Fruit fly (Drosophila melanogaster) whole organism, embryonic: ENCODE results near the gene CG9733.

Experiments
- Atf6 ChIP-seq: fragments of 200-800 bp; sonication (Bioruptor generic); IDR thresholded peaks from 2 replicates; pipeline ENCODE4 v1.3.6; 2022; ENCODE audit warnings: missing biosample characterization, missing genetic modification characterization
- Bdp1 ChIP-seq: fragments of 200-800 bp; sonication (Bioruptor generic); optimal IDR thresholded peaks from 3 replicates; lab custom pipeline; 2016; ENCODE audit warnings: missing biosample characterization, missing genetic modification characterization
- CG10147 ChIP-seq: fragments of 200-800 bp; sonication (Bioruptor generic); optimal IDR thresholded peaks from 2 replicates; lab custom pipeline; 2019; ENCODE audit warnings: missing biosample characterization, mild to moderate bottlenecking, missing genetic modification characterization, moderate library complexity
- CG10654 ChIP-seq: fragments of 200-800 bp; sonication (Bioruptor generic); optimal IDR thresholded peaks from 2 replicates; lab custom pipeline; 2016; ENCODE audit warnings: missing biosample characterization, missing genetic modification characterization
- CG12391 ChIP-seq: fragments of 200-800 bp; sonication (Bioruptor generic); optimal IDR thresholded peaks from 3 replicates; lab custom pipeline; 2018; ENCODE audit warnings: missing biosample characterization, mild to moderate bottlenecking, missing genetic modification characterization, moderate library complexity
- CG13287 ChIP-seq: fragments of 200-800 bp; sonication (Bioruptor generic); IDR thresholded peaks from 2 replicates; pipeline ENCODE4 v1.3.6; 2022; ENCODE audit warnings: missing biosample characterization, missing genetic modification characterization; ENCODE audit not compliant: partially characterized antibody
- CG14667 ChIP-seq: fragments of 200-800 bp; sonication (Bioruptor generic); IDR thresholded peaks from 2 replicates; pipeline ENCODE4 v1.3.6; 2022; ENCODE audit warnings: missing biosample characterization, missing genetic modification characterization
- CG15479 ChIP-seq: fragments of 200-800 bp; sonication (Bioruptor generic); optimal IDR thresholded peaks from 3 replicates; lab custom pipeline; 2019; ENCODE audit warnings: missing biosample characterization, mild to moderate bottlenecking, missing genetic modification characterization, moderate library complexity
- CG31224 ChIP-seq: fragments of 200-800 bp; sonication (Bioruptor generic); IDR thresholded peaks from 2 replicates; pipeline ENCODE4 v1.3.6; 2022; ENCODE audit warnings: missing biosample characterization, missing genetic modification characterization
- CG32772 ChIP-seq: fragments of 200-800 bp; sonication (Bioruptor generic); IDR thresholded peaks from 2 replicates; pipeline ENCODE4 v1.3.6; 2022; ENCODE audit warnings: missing biosample characterization, missing genetic modification characterization
- CG33557 ChIP-seq: fragments of 200-800 bp; sonication (Bioruptor generic); optimal IDR thresholded peaks from 2 replicates; lab custom pipeline; 2019; ENCODE audit warnings: missing biosample characterization, mild to moderate bottlenecking, missing genetic modification characterization, moderate library complexity
- CG6791 ChIP-seq: fragments of 200-800 bp; sonication (Bioruptor generic); IDR thresholded peaks from 3 replicates; pipeline ENCODE4 v1.3.6; 2022; ENCODE audit warnings: missing biosample characterization, missing genetic modification characterization; ENCODE audit not compliant: partially characterized antibody
- CG7357 ChIP-seq: fragments of 200-800 bp; sonication (Bioruptor generic); IDR thresholded peaks from 3 replicates; pipeline ENCODE4 v1.3.6; 2022; ENCODE audit warnings: missing biosample characterization, missing genetic modification characterization
- CG7839 ChIP-seq: fragments of 200-800 bp; sonication (Bioruptor generic); optimal IDR thresholded peaks from 3 replicates; lab custom pipeline; 2018; ENCODE audit warnings: missing biosample characterization, mild to moderate bottlenecking, missing genetic modification characterization, moderate library complexity
- CG8281 ChIP-seq: fragments of 200-800 bp; sonication (Bioruptor generic); optimal IDR thresholded peaks from 2 replicates; lab custom pipeline; 2018; ENCODE audit warnings: missing biosample characterization, mild to moderate bottlenecking, missing genetic modification characterization, moderate library complexity
- CG9817 ChIP-seq: fragments of 200-800 bp; sonication (Bioruptor generic); optimal IDR thresholded peaks from 2 replicates; lab custom pipeline; 2018; ENCODE audit warnings: missing biosample characterization, mild to moderate bottlenecking, missing genetic modification characterization, moderate library complexity
- CTCF ChIP-seq: fragments of 200-800 bp; sonication (Bioruptor generic); optimal IDR thresholded peaks from 2 replicates; lab custom pipeline; 2017; ENCODE audit warnings: missing biosample characterization, mild to moderate bottlenecking, missing genetic modification characterization, moderate library complexity
- CoRest ChIP-seq: fragments of 200-800 bp; sonication (Bioruptor generic); optimal IDR thresholded peaks from 3 replicates; lab custom pipeline; 2018; ENCODE audit warnings: missing biosample characterization, mild to moderate bottlenecking, missing genetic modification characterization, moderate library complexity
- D19A ChIP-seq: fragments of 200-800 bp; optimal IDR thresholded peaks from 3 replicates; lab custom pipeline; 2019; ENCODE audit warnings: missing biosample characterization, mild to moderate bottlenecking, missing genetic modification characterization, moderate library complexity
- H15 ChIP-seq: fragments of 200-800 bp; sonication (Bioruptor generic); IDR thresholded peaks from 3 replicates; pipeline ENCODE4 v1.3.6; 2022; ENCODE audit warnings: missing biosample characterization, missing genetic modification characterization
- Hr39 ChIP-seq: fragments of >200 bp; optimal IDR thresholded peaks from 2 replicates; lab custom pipeline; 2017
- Hr51 ChIP-seq, 2 experiments: fragments of 200-800 bp; sonication (Bioruptor generic); optimal IDR thresholded peaks; 2 replicates in 1 of 2; 3 replicates in 1 of 2; lab custom pipeline; 2016 to 2018; ENCODE audit warnings: missing biosample characterization in 2 of 2, missing genetic modification characterization in 2 of 2, mild to moderate bottlenecking in 1 of 2, moderate library complexity in 1 of 2
- Kr ChIP-seq: fragments of 200-800 bp; sonication (Bioruptor generic); optimal IDR thresholded peaks from 2 replicates; lab custom pipeline; 2017; ENCODE audit warnings: missing biosample characterization, mild to moderate bottlenecking, missing genetic modification characterization
- Med ChIP-seq: fragments of 200-800 bp; sonication (Bioruptor generic); peaks from one replicate; lab custom pipeline; 2016; ENCODE audit warnings: missing biosample characterization, missing genetic modification characterization, mild to moderate bottlenecking, inconsistent platforms, moderate library complexity
- NC2α ChIP-seq: fragments of 200-800 bp; sonication (Bioruptor generic); optimal IDR thresholded peaks from 2 replicates; lab custom pipeline; 2016; ENCODE audit warnings: missing biosample characterization, missing genetic modification characterization
- Poxn ChIP-seq: fragments of 200-800 bp; sonication (Bioruptor generic); IDR thresholded peaks from 2 replicates; pipeline ENCODE4 v1.3.6; 2022; ENCODE audit warnings: missing biosample characterization, missing genetic modification characterization
- Ptx1 ChIP-seq: fragments of 200-800 bp; sonication (Bioruptor generic); IDR thresholded peaks from 2 replicates; pipeline ENCODE4 v1.3.6; 2022; ENCODE audit warnings: missing biosample characterization, missing genetic modification characterization
- Sox102F ChIP-seq: fragments of 200-800 bp; sonication (Bioruptor generic); optimal IDR thresholded peaks from 2 replicates; lab custom pipeline; 2018; ENCODE audit warnings: missing biosample characterization, mild to moderate bottlenecking, missing genetic modification characterization, moderate library complexity
- Stat92E ChIP-seq, 3 experiments: fragments of >200 bp in 2 of 3; fragments of 200-800 bp in 1 of 3; sonication (Bioruptor generic) in 1 of 3; optimal IDR thresholded peaks; 2 replicates each; lab custom pipeline; 2017 to 2019; ENCODE audit warnings: missing biosample characterization in 3 of 3, missing genetic modification characterization in 3 of 3, mild to moderate bottlenecking in 1 of 3, moderate library complexity in 1 of 3
- ash1 ChIP-seq: fragments of 200-800 bp; sonication (Bioruptor generic); optimal IDR thresholded peaks from 2 replicates; lab custom pipeline; 2018; ENCODE audit warnings: missing biosample characterization, mild to moderate bottlenecking, missing genetic modification characterization
- az2 ChIP-seq: fragments of 200-800 bp; sonication (Bioruptor generic); optimal IDR thresholded peaks from 3 replicates; lab custom pipeline; 2016; ENCODE audit warnings: missing biosample characterization, missing genetic modification characterization
- danr ChIP-seq: fragments of 200-800 bp; sonication (Bioruptor generic); IDR thresholded peaks from 2 replicates; pipeline ENCODE4 v1.3.6; 2022; ENCODE audit warnings: missing biosample characterization, missing genetic modification characterization
- disco-r ChIP-seq: fragments of 200-800 bp; sonication (Bioruptor generic); optimal IDR thresholded peaks from 2 replicates; lab custom pipeline; 2016; ENCODE audit warnings: missing biosample characterization, missing genetic modification characterization
- fd96Cb ChIP-seq: fragments of 200-800 bp; sonication (Bioruptor generic); optimal IDR thresholded peaks from 2 replicates; lab custom pipeline; 2018; ENCODE audit warnings: missing biosample characterization, mild to moderate bottlenecking, missing genetic modification characterization, moderate library complexity
- ftz-f1 ChIP-seq: fragments of 200-800 bp; sonication (Bioruptor generic); optimal IDR thresholded peaks from 2 replicates; lab custom pipeline; 2016; ENCODE audit warnings: missing biosample characterization, missing genetic modification characterization
- gce ChIP-seq: fragments of 200-800 bp; sonication (Bioruptor generic); IDR thresholded peaks from 3 replicates; pipeline ENCODE4 v1.3.6; 2022; ENCODE audit warnings: missing biosample characterization, missing genetic modification characterization
- gcm ChIP-seq: fragments of 200-800 bp; sonication (Bioruptor generic); optimal IDR thresholded peaks from 2 replicates; lab custom pipeline; 2019; ENCODE audit warnings: missing biosample characterization, mild to moderate bottlenecking, missing genetic modification characterization, moderate library complexity
- gcm2 ChIP-seq: fragments of 200-800 bp; sonication (Bioruptor generic); optimal IDR thresholded peaks from 2 replicates; lab custom pipeline; 2016; ENCODE audit warnings: missing biosample characterization, missing genetic modification characterization
- gsb ChIP-seq: fragments of 200-800 bp; sonication (Bioruptor generic); IDR thresholded peaks from 2 replicates; pipeline ENCODE4 v1.3.6; 2022; ENCODE audit warnings: missing biosample characterization, missing genetic modification characterization
- kay ChIP-seq: fragments of 200-800 bp; sonication (Bioruptor generic); optimal IDR thresholded peaks from 2 replicates; lab custom pipeline; 2016; ENCODE audit warnings: missing biosample characterization, missing genetic modification characterization
- klu ChIP-seq: fragments of 200-800 bp; sonication (Bioruptor generic); IDR thresholded peaks from 2 replicates; pipeline ENCODE4 v1.3.6; 2022; ENCODE audit warnings: missing biosample characterization, missing genetic modification characterization
- lbe ChIP-seq: fragments of 200-800 bp; sonication (Bioruptor generic); optimal IDR thresholded peaks from 2 replicates; lab custom pipeline; 2016; ENCODE audit warnings: missing biosample characterization, mild to moderate bottlenecking, missing genetic modification characterization
- mam ChIP-seq: fragments of 200-800 bp; sonication (Bioruptor generic); optimal IDR thresholded peaks from 3 replicates; lab custom pipeline; 2016; ENCODE audit warnings: missing biosample characterization, missing genetic modification characterization
- nau ChIP-seq: fragments of 200-800 bp; sonication (Bioruptor generic); optimal IDR thresholded peaks from 3 replicates; lab custom pipeline; 2017; ENCODE audit warnings: missing biosample characterization, mild to moderate bottlenecking, missing genetic modification characterization, missing genetic modification reagents
- pb ChIP-seq: fragments of 200-800 bp; sonication (Bioruptor generic); optimal IDR thresholded peaks from 3 replicates; lab custom pipeline; 2016; ENCODE audit warnings: missing biosample characterization, missing genetic modification characterization
- prd ChIP-seq, 3 experiments: fragments of >200 bp in 2 of 3; fragments of 200-800 bp in 1 of 3; sonication (Bioruptor generic) in 1 of 3; optimal IDR thresholded peaks in 2 of 3; IDR thresholded peaks in 1 of 3; 2 replicates in 2 of 3; 3 replicates in 1 of 3; pipeline versions ENCODE4 v1.3.6 to Lab custom; 2017 to 2022; ENCODE audit warnings: missing biosample characterization in 1 of 3, missing genetic modification characterization in 1 of 3
- pzg ChIP-seq: fragments of 200-800 bp; sonication (Bioruptor generic); optimal IDR thresholded peaks from 3 replicates; lab custom pipeline; 2018; ENCODE audit warnings: missing biosample characterization, mild to moderate bottlenecking, missing genetic modification characterization, moderate library complexity
- ranshi ChIP-seq: fragments of 200-800 bp; sonication (Bioruptor generic); IDR thresholded peaks from 2 replicates; pipeline ENCODE4 v1.3.6; 2022; ENCODE audit warnings: missing biosample characterization, missing genetic modification characterization
- sens ChIP-seq: fragments of 200-800 bp; sonication (Bioruptor generic); peaks from one replicate; lab custom pipeline; 2016; ENCODE audit warnings: missing biosample characterization, missing genetic modification characterization
- slbo ChIP-seq: fragments of 200-800 bp; sonication (Bioruptor generic); IDR thresholded peaks from 2 replicates; pipeline ENCODE4 v1.3.6; 2022; ENCODE audit warnings: missing biosample characterization, missing genetic modification characterization
- tx ChIP-seq: fragments of 200-800 bp; sonication (Bioruptor generic); optimal IDR thresholded peaks from 2 replicates; lab custom pipeline; 2016; ENCODE audit warnings: missing biosample characterization, missing genetic modification characterization
- usp ChIP-seq: fragments of >200 bp; optimal IDR thresholded peaks from 2 replicates; lab custom pipeline; 2017; ENCODE audit warnings: missing biosample characterization, missing genetic modification characterization

The CG9733 gene

DNA sequence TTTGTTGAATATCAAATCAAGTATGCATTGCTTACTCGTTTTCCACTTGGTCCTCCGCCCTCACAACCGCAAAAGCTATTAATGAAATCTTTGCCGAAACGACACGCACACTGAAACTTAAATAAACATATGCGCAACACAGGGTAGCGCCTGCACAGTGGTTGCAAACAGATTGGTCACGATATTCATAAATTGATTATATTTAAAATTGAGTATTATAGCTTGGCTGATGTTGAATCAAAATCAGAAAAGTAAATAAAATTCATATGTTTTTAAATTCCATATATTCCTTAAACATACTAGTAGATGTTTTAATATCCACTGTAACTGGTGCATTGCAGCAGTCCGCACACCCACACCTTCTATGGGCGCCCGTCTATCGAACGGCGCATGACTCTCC lies 37.4 kb upstream of the CG9733 start (continued):
- TF ChIP-seq Poxn (GFP tag; lab: Robert Waterston, UW) = no peak
- TF ChIP-seq az2 (GFP tag; lab: Kevin White, UChicago) = no peak
- peak; percentile 49 for TF ChIP-seq sens (GFP tag; lab: Kevin White, UChicago)
- TF ChIP-seq fd96Cb (tag; lab: Kevin White, UChicago) = peak; percentile 9
- no peak for TF ChIP-seq prd (optimal IDR thresholded peaks at IDR 0.05; lab: Kevin White, UChicago)
- TF ChIP-seq prd (GFP tag; IDR thresholded peaks at IDR 0.05; lab: Robert Waterston, UW) = peak; percentile 51
- TF ChIP-seq CG32772 (GFP tag; lab: Robert Waterston, UW) = no peak
- TF ChIP-seq Ptx1 = peak; percentile 31; the same call in 1 of the 2 replicates
- no peak for TF ChIP-seq danr
- TF ChIP-seq Bdp1 (GFP tag; lab: Kevin White, UChicago) = no peak
- no peak for TF ChIP-seq CG13287 (GFP tag; lab: Robert Waterston, UW)
- no peak for TF ChIP-seq CG9817
- TF ChIP-seq Atf6 (GFP tag; lab: Robert Waterston, UW) = no peak
- no peak for TF ChIP-seq CG14667 (GFP tag; lab: Robert Waterston, UW)
- no peak for TF ChIP-seq NC2α (GFP tag; lab: Kevin White, UChicago)
- no peak for TF ChIP-seq ftz-f1 (GFP tag; lab: Kevin White, UChicago)
- no peak for TF ChIP-seq gcm2 (GFP tag; lab: Kevin White, UChicago)
- peak; percentile 10 for TF ChIP-seq gcm (GFP tag; lab: Kevin White, UChicago)
- TF ChIP-seq Kr (GFP tag; lab: Kevin White, UChicago) = no peak
- no peak for TF ChIP-seq gsb (GFP tag; lab: Robert Waterston, UW)
- no peak for TF ChIP-seq H15 (GFP tag; lab: Robert Waterston, UW)
- peak in 1 of 2 experiments; percentile 22 for TF ChIP-seq Hr51 (GFP tag; optimal IDR thresholded peaks at IDR 0.05; lab: Kevin White, UChicago)
- TF ChIP-seq nau = no peak
- TF ChIP-seq kay (GFP tag; lab: Kevin White, UChicago) = no peak
- no peak for TF ChIP-seq CTCF
- no peak for TF ChIP-seq disco-r (GFP tag; lab: Kevin White, UChicago)
- no peak for TF ChIP-seq CG15479 (GFP tag; lab: Kevin White, UChicago)
- TF ChIP-seq CG8281 (tag; lab: Kevin White, UChicago) = no peak
- TF ChIP-seq CG10654 = no peak
- no peak for TF ChIP-seq Stat92E (GFP tag; optimal IDR thresholded peaks at IDR 0.05; lab: Kevin White, UChicago)
- no peak for TF ChIP-seq klu (GFP tag; lab: Robert Waterston, UW)
- TF ChIP-seq CoRest (tag; lab: Kevin White, UChicago) = no peak
- no peak for TF ChIP-seq ash1 (GFP tag; lab: Kevin White, UChicago)
- no peak for TF ChIP-seq mam
- TF ChIP-seq tx = no peak
- TF ChIP-seq gce (GFP tag; lab: Robert Waterston, UW) = no peak
- TF ChIP-seq Med (GFP tag; lab: Kevin White, UChicago) = peak; percentile 31
- TF ChIP-seq ranshi = 0 out of 2 replicates have a peak, but pooled peaks have one; percentile 4
- TF ChIP-seq lbe = peak; percentile 11
- peak; percentile 65 for TF ChIP-seq Sox102F (GFP tag; lab: Kevin White, UChicago)
- TF ChIP-seq slbo = no peak
- peak; percentile 4 for TF ChIP-seq CG7839 (tag; lab: Kevin White, UChicago)
- TF ChIP-seq CG7357 (GFP tag; lab: Robert Waterston, UW) = no peak
- no peak for TF ChIP-seq CG31224
- no peak for TF ChIP-seq pzg (GFP tag; lab: Kevin White, UChicago)
- no peak for TF ChIP-seq Hr39 (lab: Kevin White, UChicago)
- no peak for TF ChIP-seq CG10147
- no peak for TF ChIP-seq pb (GFP tag; lab: Kevin White, UChicago)
- TF ChIP-seq CG33557 = no peak
- TF ChIP-seq CG6791 = no peak
- TF ChIP-seq CG12391 (tag; lab: Kevin White, UChicago) = peak; percentile 33
- TF ChIP-seq D19A (tag; lab: Kevin White, UChicago) = no peak
- TF ChIP-seq usp (GFP tag; lab: Kevin White, UChicago) = no peak
